Worm (Caenorhabditis elegans) whole organism, young adult: ENCODE results near the gene nhr-128.

Experiments
- F39B2.1 ChIP-seq: fragments of 200-800 bp; sonication (Bioruptor generic); IDR thresholded peaks from 2 replicates; pipeline ENCODE4 v1.3.6; 2022; ENCODE audit warnings: missing genetic modification reagents, missing genetic modification characterization, missing compliant biosample characterization
- F55B11.4 ChIP-seq: sonication (generic microtip); optimal IDR thresholded peaks from 2 replicates; lab custom pipeline; 2016; ENCODE audit warnings: missing compliant biosample characterization, missing genetic modification characterization, borderline replicate concordance; ENCODE audit not compliant: insufficient read depth
- bed-1 ChIP-seq: fragments of 200-800 bp; sonication (Bioruptor generic); IDR thresholded peaks from 2 replicates; pipeline ENCODE4 v1.3.6; 2022; ENCODE audit warnings: missing genetic modification reagents, missing genetic modification characterization, missing compliant biosample characterization
- him-1 ChIP-seq: sonication (generic microtip); optimal IDR thresholded peaks from 2 replicates; lab custom pipeline; 2016; ENCODE audit warnings: missing genotype, missing genetic modification reagents, missing genetic modification characterization, missing compliant biosample characterization
- hlh-12 ChIP-seq: sonication (generic microtip); optimal IDR thresholded peaks from 2 replicates; lab custom pipeline; 2016; ENCODE audit warnings: missing genetic modification characterization, missing compliant biosample characterization
- hmg-20 ChIP-seq: fragments of 200-800 bp; sonication (Bioruptor generic); IDR thresholded peaks from 2 replicates; pipeline ENCODE4 v1.3.6; 2022; ENCODE audit warnings: missing genetic modification reagents, missing genetic modification characterization, missing compliant biosample characterization
- lin-40 ChIP-seq: sonication (generic microtip); optimal IDR thresholded peaks from 2 replicates; lab custom pipeline; 2016; ENCODE audit warnings: missing genetic modification characterization, mild to moderate bottlenecking, missing compliant biosample characterization, missing genotype, missing genetic modification reagents
- madf-3 ChIP-seq: fragments of 200-800 bp; sonication (Bioruptor generic); IDR thresholded peaks from 2 replicates; pipeline ENCODE4 v1.3.6; 2022; ENCODE audit warnings: missing genetic modification reagents, missing genetic modification characterization, missing compliant biosample characterization
- mcd-1 ChIP-seq: fragments of 200-800 bp; sonication (Bioruptor generic); IDR thresholded peaks from 2 replicates; pipeline ENCODE4 v1.3.6; 2022; ENCODE audit warnings: missing genetic modification reagents, missing genetic modification characterization, missing compliant biosample characterization
- nfya-1 ChIP-seq: sonication (generic microtip); optimal IDR thresholded peaks from 2 replicates; lab custom pipeline; 2017; ENCODE audit warnings: antibody characterized with exemption, missing compliant biosample characterization, missing genetic modification characterization, borderline replicate concordance; ENCODE audit not compliant: insufficient read depth
- snpc-4 ChIP-seq, 5 experiments: fragments of 150-350 bp in 1 of 5; sonication (generic microtip) in 4 of 5; optimal IDR thresholded peaks; 2 replicates each; lab custom pipeline; 2014 to 2018; ENCODE audit warnings: missing genetic modification characterization in 5 of 5, missing biosample characterization in 3 of 5, antibody characterized with exemption in 2 of 5, mild to moderate bottlenecking in 2 of 5, missing compliant biosample characterization in 2 of 5, missing genotype in 2 of 5, moderate library complexity in 2 of 5, missing genetic modification reagents in 1 of 5

ce11 chrV:2228781-2229180 lies 6.9 kb downstream of the nhr-128 start, which contains the start of gene nhr-126:
- TF ChIP-seq lin-40, result no peak
- no peak for TF ChIP-seq F39B2.1
- no peak for TF ChIP-seq bed-1 (GFP tag; lab: Robert Waterston, UW)
- no peak for TF ChIP-seq snpc-4 (GFP tag; optimal IDR thresholded peaks at IDR 0.05; lab: Kevin White, UChicago)
- no peak for TF ChIP-seq snpc-4 (tag; optimal IDR thresholded peaks at IDR 0.05; lab: Kevin White, UChicago)
- no peak for TF ChIP-seq nfya-1
- no peak for TF ChIP-seq madf-3 (GFP tag; lab: Robert Waterston, UW)
- TF ChIP-seq hlh-12 (tag; lab: Kevin White, UChicago), result no peak
- no peak for TF ChIP-seq mcd-1 (GFP tag; lab: Robert Waterston, UW)
- no peak for TF ChIP-seq him-1 (tag; lab: Kevin White, UChicago)
- TF ChIP-seq F55B11.4 (tag; lab: Kevin White, UChicago), result no peak
- no peak for TF ChIP-seq hmg-20
